Fruit fly (Drosophila melanogaster) whole organism, adult: Measurements from ENCODE around the gene mRpL55.
A peak's percentile ranks its signal among the peaks of the same experiment; 100 is the strongest.

Source experiments
- CG11617 ChIP-seq: fragments of 200-800 bp; sonication (Bioruptor generic); optimal IDR thresholded peaks from 2 replicates; lab custom pipeline; 2017; ENCODE audit warnings: mild to moderate bottlenecking, missing biosample characterization, missing genetic modification reagents, missing genetic modification characterization
- CG12768 ChIP-seq: fragments of 200-800 bp; sonication (Bioruptor generic); optimal IDR thresholded peaks from 2 replicates; lab custom pipeline; 2017; ENCODE audit warnings: missing biosample characterization, missing genetic modification characterization, mild to moderate bottlenecking, moderate library complexity, missing genetic modification reagents
- CG14711 ChIP-seq: fragments of 200-800 bp; sonication (Bioruptor generic); optimal IDR thresholded peaks from 2 replicates; lab custom pipeline; 2018; ENCODE audit warnings: missing biosample characterization, mild to moderate bottlenecking, missing genetic modification characterization, moderate library complexity
- CG1620 ChIP-seq: fragments of 200-800 bp; sonication (Bioruptor generic); optimal IDR thresholded peaks from 2 replicates; lab custom pipeline; 2016; ENCODE audit warnings: missing biosample characterization, missing genetic modification characterization
- CG33017 ChIP-seq: fragments of 200-800 bp; sonication (Bioruptor generic); optimal IDR thresholded peaks from 2 replicates; lab custom pipeline; 2018; ENCODE audit warnings: missing biosample characterization, mild to moderate bottlenecking, missing genetic modification characterization, moderate library complexity
- CG5204 ChIP-seq: fragments of 200-800 bp; sonication (Bioruptor generic); optimal IDR thresholded peaks from 2 replicates; lab custom pipeline; 2016; ENCODE audit warnings: missing biosample characterization, missing genetic modification characterization
- CG7045 ChIP-seq: fragments of 200-800 bp; sonication (Bioruptor generic); optimal IDR thresholded peaks from 2 replicates; lab custom pipeline; 2017; ENCODE audit warnings: missing biosample characterization, mild to moderate bottlenecking, missing genetic modification characterization
- CG7101 ChIP-seq: fragments of 200-800 bp; sonication (Bioruptor generic); optimal IDR thresholded peaks from 2 replicates; lab custom pipeline; 2018; ENCODE audit warnings: missing biosample characterization, mild to moderate bottlenecking, missing genetic modification characterization, moderate library complexity
- Clk ChIP-seq: fragments of 200-800 bp; sonication (Bioruptor generic); optimal IDR thresholded peaks from 2 replicates; lab custom pipeline; 2017; ENCODE audit warnings: missing biosample characterization, missing genetic modification characterization
- Crg-1 ChIP-seq: fragments of 200-800 bp; sonication (Bioruptor generic); optimal IDR thresholded peaks from 2 replicates; lab custom pipeline; 2016; ENCODE audit warnings: missing biosample characterization, missing genetic modification characterization
- Hr96 ChIP-seq: fragments of 200-800 bp; sonication (Bioruptor generic); optimal IDR thresholded peaks from 2 replicates; lab custom pipeline; 2016; ENCODE audit warnings: missing biosample characterization, missing genetic modification characterization
- Mnt ChIP-seq: fragments of 200-800 bp; sonication (Bioruptor generic); optimal IDR thresholded peaks from 2 replicates; lab custom pipeline; 2016; ENCODE audit warnings: missing biosample characterization, mild to moderate bottlenecking, missing genetic modification characterization
- bab1 ChIP-seq: fragments of 200-800 bp; sonication (Bioruptor generic); optimal IDR thresholded peaks from 3 replicates; lab custom pipeline; 2019; ENCODE audit warnings: missing biosample characterization, mild to moderate bottlenecking, missing genetic modification characterization, moderate library complexity
- cic ChIP-seq: fragments of 200-800 bp; sonication (Bioruptor generic); optimal IDR thresholded peaks from 2 replicates; lab custom pipeline; 2017; ENCODE audit warnings: missing biosample characterization, mild to moderate bottlenecking, missing genetic modification characterization, moderate library complexity
- cnc ChIP-seq, 2 experiments: fragments of >200 bp; optimal IDR thresholded peaks; 2 replicates each; lab custom pipeline; 2017
- kay ChIP-seq: fragments of 200-800 bp; sonication (Bioruptor generic); peaks from one replicate; lab custom pipeline; 2016; ENCODE audit warnings: missing biosample characterization, missing genetic modification characterization, borderline replicate concordance
- ovo ChIP-seq: fragments of 200-800 bp; sonication (Bioruptor generic); optimal IDR thresholded peaks from 2 replicates; lab custom pipeline; 2016; ENCODE audit warnings: missing biosample characterization, missing genetic modification characterization
- pad ChIP-seq: fragments of 200-800 bp; sonication (Bioruptor generic); optimal IDR thresholded peaks from 3 replicates; lab custom pipeline; 2017; ENCODE audit warnings: missing biosample characterization, missing genetic modification characterization, mild to moderate bottlenecking, moderate library complexity, missing genetic modification reagents
- tj ChIP-seq: fragments of 200-800 bp; sonication (Bioruptor generic); optimal IDR thresholded peaks from 3 replicates; lab custom pipeline; 2017; ENCODE audit warnings: missing biosample characterization, mild to moderate bottlenecking, missing genetic modification characterization, moderate library complexity
- toe ChIP-seq: fragments of 200-800 bp; sonication (Bioruptor generic); optimal IDR thresholded peaks from 2 replicates; lab custom pipeline; 2016; ENCODE audit warnings: missing biosample characterization, missing genetic modification characterization

The mRpL55 gene

DNA sequence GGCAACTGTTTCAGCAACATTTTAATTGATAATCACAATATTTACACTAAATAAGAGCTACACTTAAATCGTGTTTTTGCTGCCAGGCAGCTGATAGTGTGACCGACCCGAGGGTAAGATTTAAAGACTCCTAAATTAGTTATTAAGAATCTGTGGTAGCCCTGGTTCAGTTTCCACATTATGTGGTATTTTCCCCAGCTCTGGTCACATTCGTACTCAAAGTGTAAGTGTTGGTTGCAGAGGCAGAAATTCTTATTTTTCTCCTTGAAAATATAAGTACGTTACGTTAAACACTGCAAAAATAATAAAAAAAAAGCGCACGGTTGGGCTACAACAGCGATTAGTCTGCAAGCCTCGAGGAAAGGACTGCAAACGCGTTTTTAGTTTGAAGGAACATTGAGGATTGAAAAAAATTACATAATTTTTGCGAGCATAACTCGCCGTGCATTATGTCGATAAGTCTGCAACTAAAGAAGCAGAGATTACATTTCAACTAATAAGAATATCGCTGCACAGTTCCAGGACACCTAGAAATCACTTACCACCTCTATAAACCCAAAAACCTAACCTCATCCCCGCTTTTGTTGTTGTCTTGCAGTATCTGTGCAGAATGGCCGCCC, at the start of gene mRpL55, which contains the start of gene ATPsynD:
Gene mRpL55, minus strand, starts transcription at position 107 of the 620 bp plus-strand sequence.
Gene ATPsynD, plus strand, starts transcription at position 202 of the 620 bp plus-strand sequence.
- TF ChIP-seq Clk (no peak), CG7101 (peak; percentile 27), tj (no peak), ovo (no peak), cic (GFP tag; lab: Kevin White, UChicago) (no peak), Mnt (GFP tag; lab: Kevin White, UChicago) (peak; percentile 46), kay (GFP tag; lab: Kevin White, UChicago) (no peak), Crg-1 (GFP tag; lab: Kevin White, UChicago) (peak; percentile 4), CG12768 (GFP tag; lab: Kevin White, UChicago) (no peak), CG7045 (no peak), CG5204 (GFP tag; lab: Kevin White, UChicago) (no peak), CG11617 (GFP tag; lab: Kevin White, UChicago) (peak; percentile 77), cnc (optimal IDR thresholded peaks at IDR 0.05; lab: Kevin White, UChicago) (no peak), pad (GFP tag; lab: Kevin White, UChicago) (peak; percentile 9), Hr96 (GFP tag; lab: Kevin White, UChicago) (no peak), bab1 (peak; percentile 62), CG33017 (tag; lab: Kevin White, UChicago) (peak; percentile 14), CG1620 (GFP tag; lab: Kevin White, UChicago) (no peak), toe (no peak), CG14711 (no peak)

DNA sequence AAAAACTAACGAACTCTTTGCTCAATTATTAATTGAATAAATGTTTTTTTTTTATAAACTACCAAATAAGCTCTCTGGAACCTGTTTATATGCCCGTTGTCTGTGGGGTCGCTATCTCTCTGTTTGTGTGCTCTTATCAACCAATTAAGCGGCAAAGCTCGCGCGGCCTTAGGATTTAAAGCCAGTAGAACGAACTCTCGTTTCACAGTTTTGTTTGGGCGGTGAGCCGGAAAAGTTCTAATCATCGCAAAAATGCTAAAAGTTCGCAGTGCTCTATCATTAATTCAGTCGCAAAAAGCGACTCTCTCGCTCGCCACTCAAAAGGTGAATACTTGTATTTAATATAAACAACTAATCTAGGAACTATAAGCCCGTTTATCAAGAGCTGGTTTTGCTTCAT, 40.3 kb upstream of the mRpL55 start, which contains the start of gene Cyp12a4:
Gene Cyp12a4, plus strand, starts transcription at position 202 of the 400 bp plus-strand sequence.
- TF ChIP-seq Hr96 (GFP tag; lab: Kevin White, UChicago) (no peak), CG7101 (peak; percentile 49), pad (GFP tag; lab: Kevin White, UChicago) (no peak), CG12768 (GFP tag; lab: Kevin White, UChicago) (peak; percentile 70), tj (no peak), cnc (optimal IDR thresholded peaks at IDR 0.05; lab: Kevin White, UChicago) (no peak), CG5204 (GFP tag; lab: Kevin White, UChicago) (peak; percentile 20), kay (GFP tag; lab: Kevin White, UChicago) (peak; percentile 41), cic (GFP tag; lab: Kevin White, UChicago) (peak; percentile 92), Mnt (GFP tag; lab: Kevin White, UChicago) (peak; percentile 64), Clk (no peak), CG1620 (GFP tag; lab: Kevin White, UChicago) (no peak), CG14711 (peak; percentile 3), bab1 (peak; percentile 14), toe (peak; percentile 6), CG33017 (tag; lab: Kevin White, UChicago) (peak; percentile 59), ovo (no peak), Crg-1 (GFP tag; lab: Kevin White, UChicago) (peak; percentile 26), CG11617 (GFP tag; lab: Kevin White, UChicago) (no peak), CG7045 (peak; percentile 5)

DNA sequence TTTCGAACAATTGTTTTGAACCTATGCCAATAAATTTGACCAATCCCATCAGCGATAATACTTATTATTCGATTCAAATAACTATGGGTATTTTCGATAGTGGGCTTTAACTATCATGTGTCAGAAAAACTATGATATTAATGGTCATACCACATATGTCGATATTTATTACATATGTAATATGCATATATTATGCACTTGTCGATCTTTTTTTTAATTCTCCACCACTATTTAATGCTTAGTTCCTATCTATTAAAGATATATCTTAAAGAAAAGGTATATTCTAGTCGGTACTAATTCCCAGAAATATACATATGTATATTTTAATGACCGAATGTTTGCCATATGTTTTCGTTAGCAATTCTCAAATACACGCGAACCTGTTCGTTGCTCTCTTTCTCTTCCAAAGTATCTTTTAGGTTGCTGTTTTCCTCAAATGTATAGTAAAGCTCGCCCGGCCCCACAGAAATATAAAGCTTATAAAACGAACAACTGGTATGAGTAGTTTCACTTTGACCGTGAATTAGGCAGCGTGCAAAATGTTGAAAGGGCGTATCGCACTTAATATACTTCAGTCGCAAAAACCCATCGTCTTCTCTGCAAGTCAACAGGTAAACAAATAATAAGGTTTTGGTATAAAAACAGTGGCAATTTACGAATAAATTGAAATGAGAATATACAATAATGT, 37.6 kb upstream of the mRpL55 start, which contains the start of gene Cyp12a5:
Gene Cyp12a5, plus strand, starts transcription at position 503 of the 688 bp plus-strand sequence.
- no peak for TF ChIP-seq CG5204 (GFP tag; lab: Kevin White, UChicago)
- peak; percentile 29 for TF ChIP-seq Mnt (GFP tag; lab: Kevin White, UChicago)
- no peak for TF ChIP-seq CG7045
- peak; percentile 75 for TF ChIP-seq kay (GFP tag; lab: Kevin White, UChicago)
- TF ChIP-seq CG7101, result peak; percentile 64
- no peak for TF ChIP-seq CG14711
- TF ChIP-seq CG33017 (tag; lab: Kevin White, UChicago), result peak; percentile 67
- peak; percentile 61 for TF ChIP-seq CG11617 (GFP tag; lab: Kevin White, UChicago)
- peak; percentile 2 for TF ChIP-seq bab1
- TF ChIP-seq CG1620 (GFP tag; lab: Kevin White, UChicago), result no peak
- TF ChIP-seq toe, result no peak
- no peak for TF ChIP-seq Clk
- peak; percentile 5 for TF ChIP-seq tj
- peak; percentile 85 for TF ChIP-seq cic (GFP tag; lab: Kevin White, UChicago)
- TF ChIP-seq pad (GFP tag; lab: Kevin White, UChicago), result no peak

- TF ChIP-seq CG1620 (GFP tag; lab: Kevin White, UChicago), result no peak
- no peak for TF ChIP-seq CG14711
- TF ChIP-seq CG12768 (GFP tag; lab: Kevin White, UChicago), result no peak
- TF ChIP-seq bab1, result no peak
- TF ChIP-seq Crg-1 (GFP tag; lab: Kevin White, UChicago), result no peak
- no peak for TF ChIP-seq CG5204 (GFP tag; lab: Kevin White, UChicago)
- no peak for TF ChIP-seq CG7101
- TF ChIP-seq CG33017 (tag; lab: Kevin White, UChicago), result no peak
- no peak for TF ChIP-seq pad (GFP tag; lab: Kevin White, UChicago)
- no peak for TF ChIP-seq kay (GFP tag; lab: Kevin White, UChicago)
- no peak for TF ChIP-seq Clk
- TF ChIP-seq Hr96 (GFP tag; lab: Kevin White, UChicago), result no peak
- TF ChIP-seq tj, result no peak
Observed at dm6 chr3R:19118505-19119138, 23.9 kb upstream of the mRpL55 start.

DNA sequence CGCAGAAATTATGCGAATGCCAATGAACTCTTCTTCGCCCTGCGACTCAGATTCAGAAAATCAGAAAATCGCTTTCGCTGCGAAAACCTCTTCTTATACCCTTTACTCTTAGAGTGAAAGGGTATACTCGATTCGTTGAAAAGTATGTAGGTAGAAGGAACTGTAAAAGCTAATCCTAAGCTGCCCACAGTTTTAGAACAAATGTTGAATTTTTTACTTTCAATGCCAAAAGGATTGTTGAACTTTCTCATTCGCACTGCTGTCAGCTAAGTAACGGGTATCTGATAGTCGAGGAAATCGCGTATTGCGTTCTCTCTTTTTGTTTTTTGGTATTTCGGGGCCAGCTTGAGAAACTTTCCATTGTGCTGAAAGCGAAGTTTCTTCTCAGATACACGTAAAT, 19.1 kb upstream of the mRpL55 start:
- peak; percentile 66 for TF ChIP-seq tj
- peak; percentile 73 for TF ChIP-seq bab1
- no peak for TF ChIP-seq Clk
